Fruit fly (Drosophila melanogaster): ENCODE results near the gene CG4367.

CG4367 gene

dm6 chr3R:20259440-20260170 is 45.2 kb downstream of the CG4367 start (continued):
- TF ChIP-seq CG3065 (GFP tag; optimal IDR thresholded peaks at IDR 0.05): no peak
- peak; percentile 59 for TF ChIP-seq CG9727 (GFP tag; optimal IDR thresholded peaks at IDR 0.05)
- TF ChIP-seq Hsf (GFP tag; optimal IDR thresholded peaks at IDR 0.05): peak; percentile 30
- no peak for TF ChIP-seq Abd-B (GFP tag; optimal IDR thresholded peaks at IDR 0.05)
- TF ChIP-seq CG6854 (GFP tag; optimal IDR thresholded peaks at IDR 0.05): no peak
- TF ChIP-seq ems (GFP tag; optimal IDR thresholded peaks at IDR 0.05): no peak
- TF ChIP-seq repo (GFP tag; optimal IDR thresholded peaks at IDR 0.05): no peak
- TF ChIP-seq CG32532 (GFP tag; IDR thresholded peaks at IDR 0.05): no peak
- no peak for TF ChIP-seq ase (GFP tag; IDR thresholded peaks at IDR 0.05)
- TF ChIP-seq Elba2 (GFP tag; optimal IDR thresholded peaks at IDR 0.05): no peak
- peak; percentile 37 for TF ChIP-seq CG15601 (tag; optimal IDR thresholded peaks at IDR 0.05)
- TF ChIP-seq trem (tag; optimal IDR thresholded peaks at IDR 0.05): no peak
- TF ChIP-seq CG3995 (GFP tag; optimal IDR thresholded peaks at IDR 0.05): no peak
- TF ChIP-seq cas (GFP tag; IDR thresholded peaks at IDR 0.05): no peak
- no peak for TF ChIP-seq pnt (GFP tag; optimal IDR thresholded peaks at IDR 0.05)
- TF ChIP-seq CG3281 (GFP tag; optimal IDR thresholded peaks at IDR 0.05): peak; percentile 51
- TF ChIP-seq CG2129 (GFP tag; IDR thresholded peaks at IDR 0.05; ENCODE audit: partially characterized antibody): no peak
- no peak for TF ChIP-seq Hmx (GFP tag; optimal IDR thresholded peaks at IDR 0.05)
- TF ChIP-seq HHEX (GFP tag; optimal IDR thresholded peaks at IDR 0.05): peak; percentile 22
- no peak for TF ChIP-seq BtbVII (GFP tag; optimal IDR thresholded peaks at IDR 0.05)
- TF ChIP-seq CG12299 (tag; optimal IDR thresholded peaks at IDR 0.05): no peak
- no peak for TF ChIP-seq Opbp (GFP tag; IDR thresholded peaks at IDR 0.05; ENCODE audit: partially characterized antibody)
- peak; percentile 44 for TF ChIP-seq fd3F (GFP tag; optimal IDR thresholded peaks at IDR 0.05)
- no peak for TF ChIP-seq peb (GFP tag; IDR thresholded peaks at IDR 0.05)
- TF ChIP-seq so (GFP tag; IDR thresholded peaks at IDR 0.05): no peak
- TF ChIP-seq scrt (GFP tag; optimal IDR thresholded peaks at IDR 0.05): peak; percentile 17
- no peak for TF ChIP-seq Oaz (GFP tag; IDR thresholded peaks at IDR 0.05)
- peak; percentile 58; the same call in 1 of the 2 replicates for TF ChIP-seq stc (GFP tag; IDR thresholded peaks at IDR 0.05)
- TF ChIP-seq CG3407 (GFP tag; optimal IDR thresholded peaks at IDR 0.05): peak; percentile 70
- TF ChIP-seq pan (optimal IDR thresholded peaks at IDR 0.05): no peak
- peak in 1 of 2 experiments; percentile 68 for TF ChIP-seq pan (GFP tag; optimal IDR thresholded peaks at IDR 0.05 in 1 of 2, IDR thresholded peaks at IDR 0.05 in 1 of 2)
- TF ChIP-seq CG4424 (GFP tag; optimal IDR thresholded peaks at IDR 0.05): peak; percentile 2
- TF ChIP-seq Camta (GFP tag; optimal IDR thresholded peaks at IDR 0.05): no peak
- peak; percentile 17 for TF ChIP-seq CG12104 (GFP tag; optimal IDR thresholded peaks at IDR 0.05)
- TF ChIP-seq luna (GFP tag; optimal IDR thresholded peaks at IDR 0.05): no peak
- TF ChIP-seq NfI (GFP tag; optimal IDR thresholded peaks at IDR 0.05): no peak
- no peak for TF ChIP-seq Lpt (GFP tag; optimal IDR thresholded peaks at IDR 0.05)
- 0 out of 2 replicates have a peak, but pooled peaks have one; percentile 39 for TF ChIP-seq CG31441 (GFP tag; IDR thresholded peaks at IDR 0.05)
- TF ChIP-seq ken (GFP tag; IDR thresholded peaks at IDR 0.05): no peak
- peak; percentile 34 for TF ChIP-seq wek (GFP tag; optimal IDR thresholded peaks at IDR 0.05)
- TF ChIP-seq da (GFP tag; optimal IDR thresholded peaks at IDR 0.05): no peak
- TF ChIP-seq twi (tag; optimal IDR thresholded peaks at IDR 0.05): no peak
- TF ChIP-seq sd (tag; optimal IDR thresholded peaks at IDR 0.05): no peak
- peak; percentile 6 for TF ChIP-seq CG1792 (GFP tag; optimal IDR thresholded peaks at IDR 0.05)
- no peak for TF ChIP-seq CG31365 (tag; optimal IDR thresholded peaks at IDR 0.05)
- TF ChIP-seq CG10209 (GFP tag; optimal IDR thresholded peaks at IDR 0.05): peak; percentile 62
- TF ChIP-seq NFAT (GFP tag; IDR thresholded peaks at IDR 0.05): no peak
- no peak for TF ChIP-seq CG6175 (GFP tag; IDR thresholded peaks at IDR 0.05)
- no peak for TF ChIP-seq Drgx (GFP tag; IDR thresholded peaks at IDR 0.05)
- TF ChIP-seq sug (tag; optimal IDR thresholded peaks at IDR 0.05): peak; percentile 46
- no peak for TF ChIP-seq tin (GFP tag; optimal IDR thresholded peaks at IDR 0.05)
